Worm (Caenorhabditis elegans) whole organism, L1 larva: ENCODE results near the gene Y7A5A.24.
A peak's percentile ranks its signal among the peaks of the same experiment; 100 is the strongest.

Experiments
- C04F5.9 ChIP-seq: sonication (generic microtip); optimal IDR thresholded peaks from 2 replicates; lab custom pipeline; 2016; ENCODE audit warnings: missing genetic modification characterization, missing compliant biosample characterization
- C34B4.2 ChIP-seq: sonication (generic microtip); optimal IDR thresholded peaks from 2 replicates; lab custom pipeline; 2017; ENCODE audit warnings: mild to moderate bottlenecking, missing genetic modification characterization, missing compliant biosample characterization
- Y116A8C.19 ChIP-seq: sonication (generic microtip); optimal IDR thresholded peaks from 2 replicates; lab custom pipeline; 2016; ENCODE audit warnings: missing compliant biosample characterization, missing genetic modification characterization, borderline replicate concordance
- aha-1 ChIP-seq: fragments of 150-350 bp; optimal IDR thresholded peaks from 2 replicates; lab custom pipeline; 2014; ENCODE audit warnings: missing biosample characterization, missing genetic modification characterization
- blmp-1 ChIP-seq: fragments of 150-350 bp; optimal IDR thresholded peaks from 2 replicates; lab custom pipeline; 2014; ENCODE audit warnings: missing biosample characterization, missing genetic modification characterization
- ceh-63 ChIP-seq: fragments of 200-800 bp; sonication (Bioruptor generic); optimal IDR thresholded peaks from 2 replicates; lab custom pipeline; 2018; ENCODE audit warnings: mild to moderate bottlenecking, missing genetic modification characterization, missing compliant biosample characterization
- dpl-1 ChIP-seq, 3 experiments: fragments of 150-350 bp in 2 of 3; sonication (generic microtip) in 1 of 3; optimal IDR thresholded peaks; 2 replicates each; lab custom pipeline; 2014 to 2017; ENCODE audit warnings: missing biosample characterization in 3 of 3, missing genetic modification characterization in 3 of 3, missing genetic modification reagents in 3 of 3
- dsc-1 ChIP-seq: sonication (generic microtip); optimal IDR thresholded peaks from 2 replicates; lab custom pipeline; 2016; ENCODE audit warnings: mild to moderate bottlenecking, missing genetic modification characterization, missing compliant biosample characterization
- efl-1 ChIP-seq, 4 experiments: fragments of 150-350 bp; optimal IDR thresholded peaks in 3 of 4; peaks in 1 of 4; 1 replicate in 1 of 4; 2 replicates in 3 of 4; lab custom pipeline; 2014; ENCODE audit warnings: missing biosample characterization in 2 of 4, missing genetic modification characterization in 2 of 4, missing genetic modification reagents in 2 of 4
- efl-3 ChIP-seq: fragments of 200-800 bp; sonication (Bioruptor generic); optimal IDR thresholded peaks from 2 replicates; lab custom pipeline; 2018; ENCODE audit warnings: mild to moderate bottlenecking, missing genetic modification characterization, missing compliant biosample characterization
- fkh-10 ChIP-seq: sonication (generic microtip); optimal IDR thresholded peaks from 2 replicates; lab custom pipeline; 2017; ENCODE audit warnings: missing biosample characterization, missing genetic modification reagents, missing genetic modification characterization
- fkh-4 ChIP-seq: sonication (generic microtip); optimal IDR thresholded peaks from 2 replicates; lab custom pipeline; 2016; ENCODE audit warnings: missing compliant biosample characterization, missing genetic modification characterization, borderline replicate concordance
- hlh-17 ChIP-seq: fragments of 200-800 bp; sonication (Bioruptor generic); optimal IDR thresholded peaks from 2 replicates; lab custom pipeline; 2018; ENCODE audit warnings: missing genetic modification characterization, mild to moderate bottlenecking, missing compliant biosample characterization, moderate library complexity, borderline replicate concordance
- lin-13 ChIP-seq: fragments of 150-350 bp; optimal IDR thresholded peaks from 2 replicates; lab custom pipeline; 2014; ENCODE audit warnings: missing biosample characterization, missing genetic modification reagents, missing genetic modification characterization
- lin-35 ChIP-seq, 2 experiments: fragments of 150-350 bp; optimal IDR thresholded peaks; 2 replicates each; lab custom pipeline; 2014; ENCODE audit warnings: missing biosample characterization in 2 of 2, missing genetic modification characterization in 2 of 2, missing genetic modification reagents in 2 of 2
- lir-3 ChIP-seq: sonication (generic microtip); optimal IDR thresholded peaks from 2 replicates; lab custom pipeline; 2016; ENCODE audit warnings: mild to moderate bottlenecking, missing genetic modification characterization, moderate library complexity, missing compliant biosample characterization; ENCODE audit not compliant: poor library complexity
- mab-9 ChIP-seq: fragments of 200-800 bp; sonication (Bioruptor generic); IDR thresholded peaks from 2 replicates; pipeline ENCODE4 v1.3.6; 2022; ENCODE audit warnings: missing genetic modification reagents, missing genetic modification characterization, missing compliant biosample characterization
- mdl-1 ChIP-seq, 2 experiments: fragments of 150-350 bp; optimal IDR thresholded peaks; 2 replicates each; lab custom pipeline; 2014 to 2017; ENCODE audit warnings: missing biosample characterization in 2 of 2, missing genetic modification characterization in 2 of 2, inconsistent platforms in 1 of 2
- nhr-11 ChIP-seq: fragments of 150-350 bp; optimal IDR thresholded peaks from 2 replicates; lab custom pipeline; 2014; ENCODE audit warnings: missing biosample characterization, missing genetic modification characterization
- nhr-20 ChIP-seq: sonication (generic microtip); optimal IDR thresholded peaks from 2 replicates; lab custom pipeline; 2016; ENCODE audit warnings: mild to moderate bottlenecking, missing genetic modification characterization, missing compliant biosample characterization
- nhr-28 ChIP-seq: fragments of 150-350 bp; optimal IDR thresholded peaks from 2 replicates; lab custom pipeline; 2014; ENCODE audit warnings: missing biosample characterization, missing genetic modification characterization
- nhr-85 ChIP-seq: sonication (generic microtip); peaks from one replicate; lab custom pipeline; 2016; ENCODE audit warnings: missing genetic modification characterization, inconsistent platforms, missing compliant biosample characterization
- nhr-90 ChIP-seq: sonication (generic microtip); optimal IDR thresholded peaks from 2 replicates; lab custom pipeline; 2016; ENCODE audit warnings: mild to moderate bottlenecking, missing genetic modification characterization, missing compliant biosample characterization; ENCODE audit not compliant: poor library complexity
- pag-3 ChIP-seq: sonication (generic microtip); optimal IDR thresholded peaks from 2 replicates; lab custom pipeline; 2017; ENCODE audit warnings: missing genetic modification characterization, mild to moderate bottlenecking, missing compliant biosample characterization, antibody characterized with exemption, borderline replicate concordance; ENCODE audit not compliant: insufficient read depth
- pqm-1 ChIP-seq: sonication (generic microtip); optimal IDR thresholded peaks from 3 replicates; lab custom pipeline; 2017; ENCODE audit warnings: missing biosample characterization, missing genetic modification characterization
- rnt-1 ChIP-seq: sonication (generic microtip); optimal IDR thresholded peaks from 2 replicates; lab custom pipeline; 2016; ENCODE audit warnings: mild to moderate bottlenecking, missing genetic modification characterization, moderate library complexity, missing compliant biosample characterization
- skn-1 ChIP-seq: fragments of 150-350 bp; optimal IDR thresholded peaks from 2 replicates; lab custom pipeline; 2014; ENCODE audit warnings: missing biosample characterization, missing genetic modification characterization
- snpc-4 ChIP-seq: fragments of 150-350 bp; optimal IDR thresholded peaks from 2 replicates; lab custom pipeline; 2014; ENCODE audit warnings: missing biosample characterization, missing genetic modification characterization
- sox-4 ChIP-seq: sonication (generic microtip); optimal IDR thresholded peaks from 2 replicates; lab custom pipeline; 2016; ENCODE audit warnings: missing genetic modification characterization, missing compliant biosample characterization
- sptf-1 ChIP-seq: fragments of 150-350 bp; optimal IDR thresholded peaks from 2 replicates; lab custom pipeline; 2014; ENCODE audit warnings: missing biosample characterization, missing genetic modification characterization
- sup-37 ChIP-seq: fragments of 200-800 bp; sonication (Bioruptor generic); optimal IDR thresholded peaks from 2 replicates; lab custom pipeline; 2018; ENCODE audit warnings: mild to moderate bottlenecking, missing genetic modification characterization, missing compliant biosample characterization
- swsn-7 ChIP-seq: sonication (generic microtip); optimal IDR thresholded peaks from 2 replicates; lab custom pipeline; 2016; ENCODE audit warnings: missing genetic modification characterization, missing compliant biosample characterization
- tbx-2 ChIP-seq: sonication (generic microtip); optimal IDR thresholded peaks from 2 replicates; lab custom pipeline; 2016; ENCODE audit warnings: missing genetic modification characterization, missing compliant biosample characterization
- unc-30 ChIP-seq: sonication (generic microtip); optimal IDR thresholded peaks from 2 replicates; lab custom pipeline; 2017; ENCODE audit warnings: missing biosample characterization, missing genetic modification characterization
- vab-15 ChIP-seq: sonication (generic microtip); optimal IDR thresholded peaks from 2 replicates; lab custom pipeline; 2017; ENCODE audit warnings: missing genotype, mild to moderate bottlenecking, missing genetic modification characterization, missing compliant biosample characterization

The Y7A5A.24 gene

DNA sequence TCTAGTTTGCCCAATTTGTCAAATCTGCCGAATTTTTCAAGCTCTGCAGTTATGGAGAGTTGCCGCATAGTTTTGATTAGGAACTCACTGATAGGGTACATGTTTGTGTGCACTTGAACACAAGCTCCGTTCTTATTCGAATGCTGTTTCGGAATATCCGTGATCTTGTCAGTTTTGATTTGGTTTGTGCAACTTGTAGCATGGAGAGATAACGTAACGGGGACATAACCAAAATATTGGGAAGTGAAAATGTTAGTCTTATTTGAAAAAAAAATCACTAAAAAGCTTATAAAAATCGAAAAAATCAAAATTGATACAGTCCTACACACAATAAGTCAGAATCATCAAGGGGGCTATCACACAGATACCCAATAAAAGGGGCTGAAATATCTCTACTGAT, at the start of gene Y7A5A.24:
Y7A5A.24 (minus strand) TSS at position 101 of the 400 bp plus-strand sequence.
- no peak for TF ChIP-seq nhr-11 (tag; lab: Kevin White, UChicago)
- no peak for TF ChIP-seq nhr-28 (tag; lab: Kevin White, UChicago)
- no peak for TF ChIP-seq efl-3
- no peak for TF ChIP-seq nhr-20 (tag; lab: Kevin White, UChicago)
- no peak for TF ChIP-seq efl-1 (optimal IDR thresholded peaks at IDR 0.05; lab: Kevin White, UChicago)
- peak in 1 of 2 experiments; percentile 7 for TF ChIP-seq efl-1 (GFP tag; optimal IDR thresholded peaks at IDR 0.05 in 1 of 2; lab: Kevin White, UChicago)
- TF ChIP-seq lir-3 (tag; lab: Kevin White, UChicago), result no peak

DNA sequence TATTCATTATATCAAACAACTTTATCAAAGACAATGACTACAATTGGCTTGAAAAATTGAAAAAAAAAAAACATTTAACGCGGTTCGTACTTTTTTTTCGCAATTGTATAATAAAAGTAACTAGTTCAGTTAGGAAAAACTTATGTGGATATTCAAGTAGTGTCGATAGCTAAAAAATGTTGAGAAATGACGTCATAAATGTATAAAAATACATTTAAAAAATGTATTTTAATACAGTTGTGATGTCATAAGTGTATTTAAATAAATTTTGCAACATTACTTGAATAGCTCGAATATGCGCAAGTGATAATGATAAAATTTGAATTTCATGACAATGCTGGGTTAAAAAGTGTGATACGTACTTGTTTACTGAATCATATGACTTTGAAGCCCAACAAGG, 49.6 kb upstream of the Y7A5A.24 start:
- no peak for TF ChIP-seq snpc-4 (tag; lab: Kevin White, UChicago)
- no peak for TF ChIP-seq Y116A8C.19 (tag; lab: Kevin White, UChicago)
- TF ChIP-seq unc-30 (tag; lab: Kevin White, UChicago), result no peak
- TF ChIP-seq rnt-1, result no peak

DNA sequence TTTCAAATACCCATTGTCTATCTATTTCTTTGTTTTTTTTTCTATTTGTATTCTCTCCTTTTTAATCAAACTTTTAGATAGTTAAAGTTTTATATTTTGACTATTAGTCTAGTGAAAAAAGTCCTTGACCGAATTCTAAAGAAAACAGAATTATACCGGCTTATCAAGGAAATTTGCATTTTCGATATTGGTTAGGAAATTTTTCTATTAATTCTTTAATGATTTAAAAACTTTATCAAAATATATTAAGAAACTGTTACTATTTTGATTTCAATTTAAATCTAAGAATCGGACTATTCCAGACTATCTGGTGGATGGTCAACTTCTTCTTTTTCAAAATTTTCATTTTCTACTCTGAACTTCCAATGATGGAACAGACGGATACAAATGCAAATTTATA, 46.1 kb upstream of the Y7A5A.24 start, which contains the start of gene Y7A5A.20:
Y7A5A.20 (plus strand) TSS at position 301 of the 400 bp plus-strand sequence.
- no peak for TF ChIP-seq lir-3 (tag; lab: Kevin White, UChicago)
- no peak for TF ChIP-seq lin-35 (GFP tag; optimal IDR thresholded peaks at IDR 0.05; lab: Kevin White, UChicago)
- TF ChIP-seq nhr-85, result no peak
- no peak for TF ChIP-seq fkh-10 (GFP tag; lab: Kevin White, UChicago)
- TF ChIP-seq skn-1 (tag; lab: Kevin White, UChicago), result no peak
- TF ChIP-seq rnt-1, result no peak
- no peak for TF ChIP-seq sup-37 (GFP tag; lab: Kevin White, UChicago)
- TF ChIP-seq aha-1 (tag; lab: Kevin White, UChicago), result no peak
- no peak for TF ChIP-seq hlh-17 (GFP tag; lab: Kevin White, UChicago)
- no peak for TF ChIP-seq sptf-1 (tag; lab: Kevin White, UChicago)
- no peak for TF ChIP-seq pag-3
- no peak for TF ChIP-seq dsc-1 (tag; lab: Kevin White, UChicago)
- no peak for TF ChIP-seq dpl-1 (GFP tag; optimal IDR thresholded peaks at IDR 0.05; lab: Kevin White, UChicago)
- TF ChIP-seq vab-15 (tag; lab: Kevin White, UChicago), result no peak
- no peak for TF ChIP-seq ceh-63
- TF ChIP-seq mdl-1 (tag; optimal IDR thresholded peaks at IDR 0.05; lab: Kevin White, UChicago), result no peak
- TF ChIP-seq sox-4 (tag; lab: Kevin White, UChicago), result no peak
- TF ChIP-seq tbx-2 (tag; lab: Kevin White, UChicago), result no peak
- TF ChIP-seq swsn-7 (tag; lab: Kevin White, UChicago), result no peak

DNA sequence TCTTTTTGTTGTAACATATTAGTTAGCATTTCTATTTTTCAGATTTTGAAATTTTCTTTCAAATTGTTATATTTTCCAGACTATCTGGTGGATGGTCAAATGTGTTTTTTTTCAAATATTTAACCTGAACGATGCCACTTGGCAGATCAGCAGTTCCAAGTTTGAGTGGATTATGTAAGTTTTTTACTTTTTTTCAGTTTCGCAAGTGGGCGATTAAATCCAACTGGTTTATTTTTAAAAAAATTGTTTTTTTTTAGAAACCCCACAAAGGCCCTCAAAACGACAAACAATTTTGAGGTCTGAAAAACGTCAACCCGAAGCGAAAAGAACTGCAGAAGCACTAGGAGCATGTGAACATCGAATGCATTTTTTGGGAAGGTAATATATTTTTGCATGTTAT, 44.9 kb upstream of the Y7A5A.24 start, which contains the start of gene Y7A5A.9:
Y7A5A.9 (plus strand) TSS at position 301 of the 400 bp plus-strand sequence.
- TF ChIP-seq pag-3 (no peak), C34B4.2 (no peak), nhr-20 (tag; lab: Kevin White, UChicago) (no peak), dpl-1 (GFP tag; optimal IDR thresholded peaks at IDR 0.05; lab: Kevin White, UChicago) (no peak), blmp-1 (tag; lab: Kevin White, UChicago) (no peak), C04F5.9 (tag; lab: Kevin White, UChicago) (no peak), skn-1 (tag; lab: Kevin White, UChicago) (no peak), lin-35 (GFP tag; optimal IDR thresholded peaks at IDR 0.05; lab: Kevin White, UChicago) (no peak), lin-13 (no peak)
- TF ChIP-seq, all 84 proteins: peak for 0

- TF ChIP-seq ceh-63, result no peak
- TF ChIP-seq mab-9, result no peak
- no peak for TF ChIP-seq fkh-4 (tag; lab: Kevin White, UChicago)
- TF ChIP-seq nhr-90, result no peak
- TF ChIP-seq pqm-1 (tag; lab: Kevin White, UChicago), result no peak
Observed at ce11 chrX:15822197-15822596, 40.3 kb upstream of the Y7A5A.24 start, which contains the start of gene Y7A5A.8. Gene Y7A5A.8, plus strand, starts transcription at chrX:15822497.
